Worm (Caenorhabditis elegans) whole organism, young adult: ENCODE data around the gene vha-13.

Experiments used
- B0035.1 ChIP-seq: sonication (generic microtip); optimal IDR thresholded peaks from 2 replicates; lab custom pipeline; 2016; ENCODE audit warnings: missing genetic modification characterization, mild to moderate bottlenecking, missing compliant biosample characterization, missing genotype, missing genetic modification reagents
- F55B11.4 ChIP-seq: sonication (generic microtip); optimal IDR thresholded peaks from 2 replicates; lab custom pipeline; 2016; ENCODE audit warnings: missing compliant biosample characterization, missing genetic modification characterization, borderline replicate concordance; ENCODE audit not compliant: insufficient read depth
- aptf-2 ChIP-seq: fragments of 200-800 bp; sonication (Bioruptor generic); conservative IDR thresholded peaks from 2 replicates; pipeline ENCODE4 v1.3.6; 2022; ENCODE audit warnings: missing genetic modification reagents, missing genetic modification characterization, missing compliant biosample characterization
- aptf-3 ChIP-seq: fragments of 200-800 bp; sonication (Bioruptor generic); IDR thresholded peaks from 2 replicates; pipeline ENCODE4 v1.3.6; 2022; ENCODE audit warnings: missing genetic modification characterization, missing compliant biosample characterization
- athp-1 ChIP-seq: sonication (generic microtip); optimal IDR thresholded peaks from 2 replicates; lab custom pipeline; 2017; ENCODE audit warnings: mild to moderate bottlenecking, missing genetic modification characterization, missing compliant biosample characterization
- ets-4 ChIP-seq: fragments of 200-800 bp; sonication (Bioruptor generic); optimal IDR thresholded peaks from 2 replicates; lab custom pipeline; 2018; ENCODE audit warnings: mild to moderate bottlenecking, missing genetic modification characterization, missing compliant biosample characterization
- lin-35 ChIP-seq, 3 experiments: fragments of 150-350 bp in 2 of 3; sonication (generic microtip) in 1 of 3; optimal IDR thresholded peaks; 2 replicates each; lab custom pipeline; 2014 to 2018; ENCODE audit warnings: missing biosample characterization in 3 of 3, missing genetic modification characterization in 3 of 3, missing genetic modification reagents in 3 of 3
- madf-8 ChIP-seq: fragments of 200-800 bp; sonication (Bioruptor generic); conservative IDR thresholded peaks from 2 replicates; pipeline ENCODE4 v1.3.6; 2022; ENCODE audit warnings: missing genetic modification reagents, missing genetic modification characterization, missing compliant biosample characterization
- nfya-1 ChIP-seq: sonication (generic microtip); optimal IDR thresholded peaks from 2 replicates; lab custom pipeline; 2017; ENCODE audit warnings: antibody characterized with exemption, missing compliant biosample characterization, missing genetic modification characterization, borderline replicate concordance; ENCODE audit not compliant: insufficient read depth
- nfya-2 ChIP-seq: fragments of 200-800 bp; sonication (Bioruptor generic); IDR thresholded peaks from 2 replicates; pipeline ENCODE4 v1.3.6; 2022; ENCODE audit warnings: missing genetic modification reagents, missing genetic modification characterization, missing compliant biosample characterization
- pha-4 ChIP-seq: fragments of 150-350 bp; sonication (generic microtip); optimal IDR thresholded peaks from 2 replicates; lab custom pipeline; 2014; ENCODE audit warnings: missing biosample characterization, missing genetic modification reagents, missing genetic modification characterization

DNA sequence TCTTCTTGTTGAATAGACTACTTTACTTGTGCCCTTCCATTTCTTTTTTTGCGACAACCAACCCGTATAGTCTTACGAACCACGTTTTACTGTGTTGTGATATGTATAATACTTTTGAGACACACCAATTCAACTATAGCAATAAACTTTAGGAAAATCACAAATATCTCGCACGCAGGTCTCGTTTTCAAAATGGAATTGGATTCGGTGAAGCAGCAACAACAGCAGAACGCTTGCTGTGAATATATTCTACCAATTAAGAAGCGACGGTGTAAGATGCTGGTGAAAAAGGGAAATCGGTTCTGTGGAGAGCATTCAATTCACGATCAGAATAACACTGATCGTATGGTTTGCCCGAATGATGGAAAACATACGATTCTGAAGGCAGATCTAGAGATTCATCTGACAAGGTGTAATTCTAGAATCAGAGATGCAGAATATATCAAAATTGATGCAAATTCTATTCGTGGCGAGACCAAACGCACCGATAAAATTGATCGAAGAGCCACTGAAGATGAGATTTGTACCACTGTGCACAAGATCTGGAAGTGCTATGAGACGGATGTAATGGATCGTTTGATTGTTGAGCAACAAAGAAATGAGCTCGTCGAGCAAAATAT lies 2.9 kb downstream of the vha-13 start, which contains the start of gene Y49A3A.3:
- no peak for TF ChIP-seq ets-4
- no peak for TF ChIP-seq aptf-2 (GFP tag; lab: Robert Waterston, UW)
- TF ChIP-seq aptf-3 (GFP tag; lab: Robert Waterston, UW) = no peak
- TF ChIP-seq nfya-1 (tag; lab: Kevin White, UChicago) = no peak
- TF ChIP-seq lin-35 (GFP tag; optimal IDR thresholded peaks at IDR 0.05; lab: Kevin White, UChicago) = peak in 1 of 3 experiments; percentile 23
- peak; percentile 88 for TF ChIP-seq athp-1 (tag; lab: Kevin White, UChicago)
- no peak for TF ChIP-seq F55B11.4 (tag; lab: Kevin White, UChicago)
- no peak for TF ChIP-seq madf-8 (GFP tag; lab: Robert Waterston, UW)
- peak; percentile 65 for TF ChIP-seq B0035.1 (tag; lab: Kevin White, UChicago)
- TF ChIP-seq pha-4 (tag; lab: Kevin White, UChicago) = no peak
- TF ChIP-seq nfya-2 (GFP tag; lab: Robert Waterston, UW) = 0 out of 2 replicates have a peak, but pooled peaks have one; percentile 22
